Worm (Caenorhabditis elegans): ENCODE measurements around the gene rpn-11.

DNA sequence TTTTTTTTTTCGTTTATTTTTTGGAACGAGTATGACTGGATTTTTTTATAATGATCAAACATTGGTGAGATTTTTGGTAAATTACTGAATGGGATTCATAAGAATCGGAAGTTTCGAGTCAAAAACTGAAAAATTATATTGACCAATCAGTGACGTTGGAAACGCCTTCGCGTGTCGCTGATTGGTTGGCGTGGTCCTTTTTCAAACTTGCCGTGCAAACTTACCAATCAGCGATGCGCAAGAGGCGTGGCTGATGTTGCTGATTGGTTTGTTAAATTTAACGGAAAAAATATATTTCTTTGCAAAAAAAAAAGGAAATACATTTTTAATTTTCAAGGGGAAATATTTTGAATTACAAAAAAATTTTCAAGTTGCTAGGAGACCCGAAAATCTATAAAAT lies 30.4 kb upstream of the rpn-11 start:
- TF ChIP-seq somi-1 (GFP tag; optimal IDR thresholded peaks at IDR 0.05) (no peak), xnd-1 (tag; optimal IDR thresholded peaks at IDR 0.05) (no peak)
